Fruit fly (Drosophila melanogaster) whole organism, embryonic: ENCODE measurements around the gene eIF2gamma.

Experiments used
- CG1024 ChIP-seq: fragments of 200-800 bp; sonication (Bioruptor generic); IDR thresholded peaks from 2 replicates; pipeline ENCODE4 v1.3.6; 2022; ENCODE audit warnings: missing biosample characterization, missing genetic modification characterization
- CG10274 ChIP-seq: fragments of 200-800 bp; sonication (Bioruptor generic); optimal IDR thresholded peaks from 3 replicates; lab custom pipeline; 2017; ENCODE audit warnings: missing biosample characterization, mild to moderate bottlenecking, missing genetic modification characterization
- CG10462 ChIP-seq: fragments of 200-800 bp; sonication (Bioruptor generic); optimal IDR thresholded peaks from 2 replicates; lab custom pipeline; 2016; ENCODE audit warnings: missing biosample characterization, missing genetic modification characterization
- CG11504 ChIP-seq: fragments of 200-800 bp; sonication (Bioruptor generic); optimal IDR thresholded peaks from 3 replicates; lab custom pipeline; 2019; ENCODE audit warnings: missing biosample characterization, mild to moderate bottlenecking, missing genetic modification characterization, moderate library complexity
- CG11696 ChIP-seq: fragments of 200-800 bp; sonication (Bioruptor generic); IDR thresholded peaks from 2 replicates; pipeline ENCODE4 v1.3.6; 2022; ENCODE audit warnings: missing biosample characterization, missing genetic modification characterization
- CG12659 ChIP-seq: fragments of 200-800 bp; sonication (Bioruptor generic); optimal IDR thresholded peaks from 3 replicates; lab custom pipeline; 2017; ENCODE audit warnings: mild to moderate bottlenecking, missing biosample characterization, missing genetic modification reagents, missing genetic modification characterization
- CG13424 ChIP-seq: fragments of 200-800 bp; sonication (Bioruptor generic); optimal IDR thresholded peaks from 2 replicates; lab custom pipeline; 2019; ENCODE audit warnings: missing biosample characterization, mild to moderate bottlenecking, missing genetic modification characterization, moderate library complexity
- CG13894 ChIP-seq: fragments of 200-800 bp; sonication (Bioruptor generic); optimal IDR thresholded peaks from 3 replicates; lab custom pipeline; 2018; ENCODE audit warnings: missing biosample characterization, mild to moderate bottlenecking, missing genetic modification characterization, moderate library complexity
- CG14050 ChIP-seq: fragments of 200-800 bp; sonication (Bioruptor generic); IDR thresholded peaks from 3 replicates; pipeline ENCODE4 v1.3.6; 2022; ENCODE audit warnings: missing biosample characterization, missing genetic modification characterization
- CG14710 ChIP-seq: fragments of 200-800 bp; sonication (Bioruptor generic); optimal IDR thresholded peaks from 3 replicates; lab custom pipeline; 2019; ENCODE audit warnings: missing biosample characterization, mild to moderate bottlenecking, missing genetic modification characterization, moderate library complexity
- CG1602 ChIP-seq: fragments of 200-800 bp; sonication (Bioruptor generic); optimal IDR thresholded peaks from 3 replicates; lab custom pipeline; 2016; ENCODE audit warnings: missing biosample characterization, missing genetic modification characterization
- CG1792 ChIP-seq: fragments of 200-800 bp; sonication (Bioruptor generic); optimal IDR thresholded peaks from 2 replicates; lab custom pipeline; 2016; ENCODE audit warnings: missing biosample characterization, missing genetic modification characterization
- CG18011 ChIP-seq: fragments of 200-800 bp; sonication (Bioruptor generic); optimal IDR thresholded peaks from 2 replicates; lab custom pipeline; 2017; ENCODE audit warnings: missing biosample characterization, missing genetic modification characterization, mild to moderate bottlenecking, moderate library complexity, missing genotype
- CG2120 ChIP-seq: fragments of 200-800 bp; sonication (Bioruptor generic); optimal IDR thresholded peaks from 3 replicates; lab custom pipeline; 2016; ENCODE audit warnings: missing biosample characterization, missing genetic modification characterization
- CG30020 ChIP-seq: fragments of 200-800 bp; optimal IDR thresholded peaks from 2 replicates; lab custom pipeline; 2019; ENCODE audit warnings: missing biosample characterization, mild to moderate bottlenecking, missing genetic modification characterization, moderate library complexity
- CG4854 ChIP-seq: fragments of 200-800 bp; sonication (Bioruptor generic); optimal IDR thresholded peaks from 2 replicates; lab custom pipeline; 2016; ENCODE audit warnings: missing biosample characterization, missing genetic modification characterization, inconsistent platforms
- CG6272 ChIP-seq: fragments of 200-800 bp; sonication (Bioruptor generic); IDR thresholded peaks from 2 replicates; pipeline ENCODE4 v1.3.6; 2022; ENCODE audit warnings: missing biosample characterization, missing genetic modification characterization
- CG8388 ChIP-seq: fragments of 200-800 bp; sonication (Bioruptor generic); optimal IDR thresholded peaks from 2 replicates; lab custom pipeline; 2019; ENCODE audit warnings: missing biosample characterization, mild to moderate bottlenecking, missing genetic modification characterization, moderate library complexity
- CG9797 ChIP-seq: fragments of 200-800 bp; sonication (Bioruptor generic); optimal IDR thresholded peaks from 3 replicates; lab custom pipeline; 2018; ENCODE audit warnings: missing biosample characterization, mild to moderate bottlenecking, missing genetic modification characterization
- Dbx ChIP-seq: fragments of 200-800 bp; sonication (Bioruptor generic); IDR thresholded peaks from 3 replicates; pipeline ENCODE4 v1.3.6; 2022; ENCODE audit warnings: missing biosample characterization, missing genetic modification characterization
- Dll ChIP-seq: fragments of 200-800 bp; sonication (Bioruptor generic); IDR thresholded peaks from 4 replicates; pipeline ENCODE4 v1.3.6; 2022; ENCODE audit warnings: missing biosample characterization, missing genetic modification characterization; ENCODE audit not compliant: partially characterized antibody
- E2f1 ChIP-seq: fragments of 200-800 bp; sonication (Bioruptor generic); IDR thresholded peaks from 2 replicates; pipeline ENCODE4 v1.3.6; 2022; ENCODE audit warnings: missing biosample characterization, missing genetic modification characterization
- ERR ChIP-seq: fragments of 200-800 bp; sonication (Bioruptor generic); optimal IDR thresholded peaks from 2 replicates; lab custom pipeline; 2016; ENCODE audit warnings: missing biosample characterization, missing genetic modification characterization
- Elba2 ChIP-seq: fragments of 200-800 bp; sonication (Bioruptor generic); optimal IDR thresholded peaks from 3 replicates; lab custom pipeline; 2016; ENCODE audit warnings: missing biosample characterization, missing genetic modification characterization
- HLHmδ ChIP-seq: fragments of 200-800 bp; sonication (Bioruptor generic); optimal IDR thresholded peaks from 2 replicates; lab custom pipeline; 2018; ENCODE audit warnings: missing biosample characterization, mild to moderate bottlenecking, missing genetic modification characterization, moderate library complexity
- Hmr ChIP-seq: fragments of 200-800 bp; sonication (Bioruptor generic); optimal IDR thresholded peaks from 3 replicates; lab custom pipeline; 2017; ENCODE audit warnings: mild to moderate bottlenecking, missing biosample characterization, missing genetic modification reagents, missing genetic modification characterization
- Hmx ChIP-seq: fragments of 200-800 bp; sonication (Bioruptor generic); optimal IDR thresholded peaks from 2 replicates; lab custom pipeline; 2016; ENCODE audit warnings: missing biosample characterization, missing genetic modification characterization
- Hr51 ChIP-seq, 2 experiments: fragments of 200-800 bp; sonication (Bioruptor generic); optimal IDR thresholded peaks; 2 replicates in 1 of 2; 3 replicates in 1 of 2; lab custom pipeline; 2016 to 2018; ENCODE audit warnings: missing biosample characterization in 2 of 2, missing genetic modification characterization in 2 of 2, mild to moderate bottlenecking in 1 of 2, moderate library complexity in 1 of 2
- Max ChIP-seq: fragments of 200-800 bp; sonication (Bioruptor generic); optimal IDR thresholded peaks from 2 replicates; lab custom pipeline; 2016; ENCODE audit warnings: missing biosample characterization, mild to moderate bottlenecking, missing genetic modification characterization
- PHDP ChIP-seq: fragments of 200-800 bp; sonication (Bioruptor generic); optimal IDR thresholded peaks from 3 replicates; lab custom pipeline; 2018; ENCODE audit warnings: missing biosample characterization, mild to moderate bottlenecking, missing genetic modification characterization, moderate library complexity
- Xbp1 ChIP-seq: fragments of 200-800 bp; sonication (Bioruptor generic); optimal IDR thresholded peaks from 3 replicates; lab custom pipeline; 2016; ENCODE audit warnings: missing biosample characterization, mild to moderate bottlenecking, missing genetic modification characterization
- ara ChIP-seq: fragments of 200-800 bp; sonication (Bioruptor generic); IDR thresholded peaks from 2 replicates; pipeline ENCODE4 v1.3.6; 2022; ENCODE audit warnings: missing biosample characterization, missing genetic modification characterization
- bcd ChIP-seq: fragments of 200-800 bp; sonication (Bioruptor generic); optimal IDR thresholded peaks from 2 replicates; lab custom pipeline; 2017; ENCODE audit warnings: missing biosample characterization, mild to moderate bottlenecking, missing genetic modification characterization
- chm ChIP-seq: fragments of 200-800 bp; sonication (Bioruptor generic); IDR thresholded peaks from 2 replicates; pipeline ENCODE4 v1.3.6; 2022; ENCODE audit warnings: missing biosample characterization, missing genetic modification characterization
- dpn ChIP-seq, 2 experiments: fragments of 200-800 bp; sonication (Bioruptor generic); optimal IDR thresholded peaks; 3 replicates each; lab custom pipeline; 2016; ENCODE audit warnings: missing biosample characterization in 2 of 2, missing genetic modification characterization in 2 of 2
- gro ChIP-seq: fragments of 200-800 bp; sonication (Bioruptor generic); optimal IDR thresholded peaks from 2 replicates; lab custom pipeline; 2016; ENCODE audit warnings: missing biosample characterization, missing genetic modification characterization
- h ChIP-seq: fragments of >200 bp; optimal IDR thresholded peaks from 2 replicates; lab custom pipeline; 2017
- hkb ChIP-seq, 2 experiments: fragments of 200-800 bp in 1 of 2; fragments of >200 bp in 1 of 2; sonication (Bioruptor generic) in 1 of 2; IDR thresholded peaks in 1 of 2; optimal IDR thresholded peaks in 1 of 2; 2 replicates each; pipeline versions ENCODE4 v1.3.6 to Lab custom; 2017 to 2022; ENCODE audit warnings: missing biosample characterization in 1 of 2, missing genetic modification characterization in 1 of 2
- maf-S ChIP-seq: fragments of 200-800 bp; sonication (Bioruptor generic); optimal IDR thresholded peaks from 2 replicates; lab custom pipeline; 2016; ENCODE audit warnings: missing biosample characterization, missing genetic modification characterization
- nmo ChIP-seq: fragments of 200-800 bp; sonication (Bioruptor generic); optimal IDR thresholded peaks from 2 replicates; lab custom pipeline; 2018; ENCODE audit warnings: missing biosample characterization, mild to moderate bottlenecking, missing genetic modification characterization, moderate library complexity
- pho ChIP-seq: fragments of 200-800 bp; sonication (Bioruptor generic); optimal IDR thresholded peaks from 2 replicates; lab custom pipeline; 2016; ENCODE audit warnings: missing biosample characterization, missing genetic modification characterization
- sd ChIP-seq: fragments of 200-800 bp; sonication (Bioruptor generic); optimal IDR thresholded peaks from 3 replicates; lab custom pipeline; 2018; ENCODE audit warnings: missing biosample characterization, mild to moderate bottlenecking, missing genetic modification characterization, moderate library complexity
- so ChIP-seq: fragments of 200-800 bp; sonication (Bioruptor generic); IDR thresholded peaks from 3 replicates; pipeline ENCODE4 v1.3.6; 2022; ENCODE audit warnings: missing biosample characterization, missing genetic modification characterization
- tap ChIP-seq: fragments of 200-800 bp; optimal IDR thresholded peaks from 3 replicates; lab custom pipeline; 2019; ENCODE audit warnings: missing biosample characterization, mild to moderate bottlenecking, missing genetic modification characterization, moderate library complexity
- tin ChIP-seq: fragments of 200-800 bp; sonication (Bioruptor generic); optimal IDR thresholded peaks from 3 replicates; lab custom pipeline; 2016; ENCODE audit warnings: missing biosample characterization, missing genetic modification characterization
- tll ChIP-seq, 2 experiments: fragments of 200-800 bp in 1 of 2; fragments of >200 bp in 1 of 2; sonication (Bioruptor generic) in 1 of 2; optimal IDR thresholded peaks; 2 replicates each; lab custom pipeline; 2017 to 2019; ENCODE audit warnings: missing biosample characterization in 2 of 2, missing genetic modification characterization in 2 of 2, mild to moderate bottlenecking in 1 of 2, moderate library complexity in 1 of 2
- trem ChIP-seq: fragments of 200-800 bp; optimal IDR thresholded peaks from 3 replicates; lab custom pipeline; 2019; ENCODE audit warnings: missing biosample characterization, mild to moderate bottlenecking, missing genetic modification characterization, moderate library complexity
- twi ChIP-seq: fragments of 200-800 bp; optimal IDR thresholded peaks from 2 replicates; lab custom pipeline; 2019; ENCODE audit warnings: missing biosample characterization, mild to moderate bottlenecking, missing genetic modification characterization, moderate library complexity
- vfl ChIP-seq: fragments of 200-800 bp; sonication (Bioruptor generic); optimal IDR thresholded peaks from 2 replicates; lab custom pipeline; 2016; ENCODE audit warnings: missing biosample characterization, missing genetic modification characterization
- zf30C ChIP-seq: fragments of 200-800 bp; sonication (Bioruptor generic); optimal IDR thresholded peaks from 3 replicates; lab custom pipeline; 2018; ENCODE audit warnings: missing biosample characterization, mild to moderate bottlenecking, missing genetic modification characterization
- zfh2 ChIP-seq: fragments of 200-800 bp; sonication (Bioruptor generic); optimal IDR thresholded peaks from 2 replicates; lab custom pipeline; 2016; ENCODE audit warnings: missing biosample characterization, missing genetic modification characterization

Gene eIF2gamma

dm6 chr3R:15287763-15288162 lies 24.5 kb upstream of the eIF2gamma start (continued):
- peak; percentile 65 for TF ChIP-seq nmo (GFP tag; lab: Kevin White, UChicago)
- TF ChIP-seq PHDP (tag; lab: Kevin White, UChicago) = peak; percentile 8
- TF ChIP-seq CG14710 (tag; lab: Kevin White, UChicago) = peak; percentile 70
- no peak for TF ChIP-seq Dbx (GFP tag; lab: Robert Waterston, UW)
- peak; percentile 98 for TF ChIP-seq sd (tag; lab: Kevin White, UChicago)
- peak; percentile 50 for TF ChIP-seq CG11504 (tag; lab: Kevin White, UChicago)
- no peak for TF ChIP-seq tap (tag; lab: Kevin White, UChicago)
- no peak for TF ChIP-seq CG14050
- no peak for TF ChIP-seq ara
- peak in 1 of 2 experiments; percentile 7 for TF ChIP-seq Hr51 (GFP tag; optimal IDR thresholded peaks at IDR 0.05; lab: Kevin White, UChicago)
- TF ChIP-seq dpn (GFP tag; optimal IDR thresholded peaks at IDR 0.05; lab: Kevin White, UChicago) = peak; percentile 34 to 39
- no peak for TF ChIP-seq CG1602
- TF ChIP-seq CG10274 (GFP tag; lab: Kevin White, UChicago) = no peak
- peak in 1 of 2 experiments; percentile 34 for TF ChIP-seq tll (GFP tag; optimal IDR thresholded peaks at IDR 0.05; lab: Kevin White, UChicago)
- TF ChIP-seq gro (GFP tag; lab: Kevin White, UChicago) = peak; percentile 37
- peak; percentile 23 for TF ChIP-seq CG30020
- peak; percentile 4 for TF ChIP-seq CG1792 (GFP tag; lab: Kevin White, UChicago)
- no peak for TF ChIP-seq ERR (GFP tag; lab: Kevin White, UChicago)
- peak; percentile 17 for TF ChIP-seq pho (GFP tag; lab: Kevin White, UChicago)
- TF ChIP-seq CG12659 = peak; percentile 57
- peak; percentile 0 for TF ChIP-seq CG13424 (tag; lab: Kevin White, UChicago)
- no peak for TF ChIP-seq CG6272 (GFP tag; lab: Robert Waterston, UW)
- TF ChIP-seq hkb (optimal IDR thresholded peaks at IDR 0.05; lab: Kevin White, UChicago) = peak; percentile 8
- TF ChIP-seq hkb (GFP tag; IDR thresholded peaks at IDR 0.05; lab: Robert Waterston, UW) = no peak
- TF ChIP-seq CG18011 = peak; percentile 99
- no peak for TF ChIP-seq Hmx
- TF ChIP-seq HLHmδ (GFP tag; lab: Kevin White, UChicago) = peak; percentile 16
- TF ChIP-seq so (GFP tag; lab: Robert Waterston, UW) = no peak
- no peak for TF ChIP-seq tin
- no peak for TF ChIP-seq CG11696 (GFP tag; lab: Robert Waterston, UW)
- TF ChIP-seq zfh2 (GFP tag; lab: Kevin White, UChicago) = peak; percentile 2
- no peak for TF ChIP-seq CG8388
- peak; percentile 82 for TF ChIP-seq CG10462
- no peak for TF ChIP-seq E2f1 (GFP tag; lab: Robert Waterston, UW)
- no peak for TF ChIP-seq h (lab: Kevin White, UChicago)
- TF ChIP-seq bcd = peak; percentile 28
- no peak for TF ChIP-seq CG2120 (GFP tag; lab: Kevin White, UChicago)
- TF ChIP-seq trem (tag; lab: Kevin White, UChicago) = peak; percentile 64
- TF ChIP-seq Dll (GFP tag; lab: Robert Waterston, UW) = no peak
- peak; percentile 99 for TF ChIP-seq CG4854
- peak; percentile 88 for TF ChIP-seq Elba2 (GFP tag; lab: Kevin White, UChicago)
- TF ChIP-seq Xbp1 (GFP tag; lab: Kevin White, UChicago) = peak; percentile 25
- TF ChIP-seq vfl = no peak
- peak; percentile 69 for TF ChIP-seq Max (GFP tag; lab: Kevin White, UChicago)
- TF ChIP-seq twi (tag; lab: Kevin White, UChicago) = peak; percentile 33
- TF ChIP-seq zf30C (GFP tag; lab: Kevin White, UChicago) = peak; percentile 23
- TF ChIP-seq CG9797 = peak; percentile 95
- TF ChIP-seq chm (GFP tag; lab: Robert Waterston, UW) = no peak
- peak; percentile 55 for TF ChIP-seq Hmr (GFP tag; lab: Kevin White, UChicago)
- peak; percentile 14 for TF ChIP-seq CG13894 (tag; lab: Kevin White, UChicago)
- TF ChIP-seq maf-S (GFP tag; lab: Kevin White, UChicago) = peak; percentile 9
- no peak for TF ChIP-seq CG1024 (GFP tag; lab: Robert Waterston, UW)
